Worm (Caenorhabditis elegans) whole organism, midembryonic: ENCODE measurements around the gene str-159.

Source experiments
- T22C8.4 ChIP-seq: fragments of 200-800 bp; sonication (Bioruptor generic); IDR thresholded peaks from 2 replicates; pipeline ENCODE4 v1.3.6; 2022; ENCODE audit warnings: missing genetic modification characterization, missing compliant biosample characterization
- cog-1 ChIP-seq: sonication (generic microtip); optimal IDR thresholded peaks from 2 replicates; lab custom pipeline; 2016; ENCODE audit warnings: missing genetic modification characterization, missing compliant biosample characterization
- flt-1 ChIP-seq: fragments of 200-800 bp; sonication (Bioruptor generic); IDR thresholded peaks from 2 replicates; pipeline ENCODE4 v1.3.6; 2022; ENCODE audit warnings: missing genetic modification characterization, missing compliant biosample characterization
- klf-2 ChIP-seq: fragments of 200-800 bp; sonication (Bioruptor generic); conservative IDR thresholded peaks from 2 replicates; pipeline ENCODE4 v1.3.6; 2022; ENCODE audit warnings: missing genetic modification reagents, missing genetic modification characterization, missing compliant biosample characterization
- med-1 ChIP-seq: sonication (generic microtip); optimal IDR thresholded peaks from 2 replicates; lab custom pipeline; 2017; ENCODE audit warnings: missing genetic modification characterization, mild to moderate bottlenecking, missing compliant biosample characterization, antibody characterized with exemption, missing genetic modification reagents; ENCODE audit not compliant: insufficient read depth
- ref-1 ChIP-seq: fragments of 200-800 bp; sonication (Bioruptor generic); conservative IDR thresholded peaks from 2 replicates; pipeline ENCODE4 v1.3.6; 2022; ENCODE audit warnings: missing genetic modification reagents, missing genetic modification characterization, missing compliant biosample characterization
- tab-1 ChIP-seq: fragments of 200-800 bp; sonication (Bioruptor generic); IDR thresholded peaks from 2 replicates; pipeline ENCODE4 v1.3.6; 2022; ENCODE audit warnings: missing genetic modification characterization, missing compliant biosample characterization
- ztf-23 ChIP-seq: fragments of 200-800 bp; sonication (Bioruptor generic); IDR thresholded peaks from 2 replicates; pipeline ENCODE4 v1.3.6; 2022; ENCODE audit warnings: missing genetic modification reagents, missing genetic modification characterization, missing compliant biosample characterization
- ztf-29 ChIP-seq: fragments of 200-800 bp; sonication (Bioruptor generic); IDR thresholded peaks from 2 replicates; pipeline ENCODE4 v1.3.6; 2022; ENCODE audit warnings: missing genetic modification reagents, missing genetic modification characterization, missing compliant biosample characterization

Gene str-159

DNA sequence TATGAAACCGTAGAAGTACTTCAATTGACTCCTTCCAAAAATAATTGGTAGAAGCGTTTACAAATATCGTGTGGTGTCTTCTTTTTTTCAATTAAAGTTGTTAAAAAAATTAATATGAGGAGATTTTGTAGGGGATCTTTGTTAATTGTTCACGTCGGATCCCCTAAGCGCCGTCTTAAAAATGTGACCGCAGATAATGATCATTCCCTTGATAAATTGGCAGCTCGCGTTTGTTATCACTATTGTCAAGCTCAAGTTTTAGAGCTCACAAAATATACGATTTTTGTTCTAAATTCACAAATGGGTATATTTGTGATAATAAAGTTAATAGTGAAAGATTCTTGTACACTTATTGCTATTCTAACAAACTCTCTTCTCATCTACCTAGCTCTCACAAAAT, at the start of gene str-159:
Gene str-159 (plus strand): TSS at position 301 of the 400 bp plus-strand sequence.
- TF ChIP-seq cog-1 (tag; lab: Kevin White, UChicago) (no peak), T22C8.4 (GFP tag; lab: Robert Waterston, UW) (no peak), med-1 (GFP tag; lab: Kevin White, UChicago) (no peak), ztf-29 (GFP tag; lab: Robert Waterston, UW) (no peak), ztf-23 (no peak), tab-1 (no peak)

DNA sequence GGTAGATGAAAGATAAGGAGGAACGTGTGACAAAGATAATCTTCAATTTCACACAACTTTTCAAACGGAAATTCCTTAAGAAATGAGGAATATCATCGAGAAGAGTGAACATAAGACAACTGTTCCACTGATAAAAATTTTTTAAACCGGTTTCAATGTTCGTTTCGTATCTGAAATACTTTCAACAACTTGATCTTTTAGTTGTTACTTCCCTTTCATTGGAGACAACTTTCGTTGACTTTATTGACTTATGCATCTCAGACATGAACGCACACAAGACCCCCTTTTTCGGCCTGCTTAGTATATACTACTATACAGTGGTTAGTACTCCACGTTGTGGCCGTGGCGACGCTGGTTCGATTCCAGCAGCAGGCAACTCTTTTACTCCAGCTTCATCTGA, 47.7 kb upstream of the str-159 start, which contains the start of the genes Y17G9A.4 and str-173:
Gene Y17G9A.4 (minus strand): TSS at position 101 of the 400 bp plus-strand sequence.
Gene str-173 (plus strand): TSS at position 325 of the 400 bp plus-strand sequence.
- TF ChIP-seq ref-1 (GFP tag; lab: Robert Waterston, UW) (no peak), T22C8.4 (GFP tag; lab: Robert Waterston, UW) (no peak), tab-1 (no peak)

DNA sequence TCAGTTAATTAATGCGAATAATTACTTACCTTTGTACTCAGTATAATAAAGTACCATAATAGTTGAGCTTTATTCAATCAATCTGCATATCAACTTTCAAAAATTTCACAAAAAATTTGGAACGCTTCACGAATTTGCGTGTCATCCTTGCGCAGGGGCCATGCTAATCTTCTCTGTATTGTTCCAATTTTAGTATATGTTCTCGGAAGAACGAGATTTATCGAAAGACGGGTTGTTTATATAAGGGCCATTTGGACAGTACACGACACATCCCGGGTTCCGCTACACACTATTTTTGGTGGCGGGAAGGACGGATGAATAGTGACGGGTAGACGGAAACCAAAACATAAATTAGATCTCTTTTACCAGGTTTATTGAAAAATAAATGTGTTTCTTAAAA, 44.6 kb upstream of the str-159 start:
- no peak for TF ChIP-seq klf-2 (GFP tag; lab: Robert Waterston, UW)
- TF ChIP-seq flt-1 (GFP tag; lab: Robert Waterston, UW) = 0 out of 2 replicates have a peak, but pooled peaks have one; percentile 22

DNA sequence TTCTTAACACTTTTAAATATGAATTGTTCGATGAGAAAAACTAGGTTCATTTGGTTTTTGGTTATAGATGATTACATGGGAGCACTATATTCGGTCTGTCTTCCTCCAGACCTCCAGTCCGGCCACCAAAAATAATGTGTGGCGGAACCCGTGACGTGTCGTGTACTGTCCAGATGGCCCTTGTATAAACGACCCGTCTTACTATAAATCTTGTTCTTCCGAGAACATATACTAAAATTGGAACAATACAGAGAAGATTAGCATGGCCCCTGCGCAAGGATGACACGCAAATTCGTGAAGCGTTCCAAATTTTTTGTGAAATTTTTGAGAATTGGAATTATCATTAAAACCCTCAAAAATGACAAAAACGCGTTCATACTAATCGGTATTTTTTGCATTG, 42.5 kb upstream of the str-159 start:
- TF ChIP-seq ref-1 (GFP tag; lab: Robert Waterston, UW) (no peak), klf-2 (GFP tag; lab: Robert Waterston, UW) (no peak)

DNA sequence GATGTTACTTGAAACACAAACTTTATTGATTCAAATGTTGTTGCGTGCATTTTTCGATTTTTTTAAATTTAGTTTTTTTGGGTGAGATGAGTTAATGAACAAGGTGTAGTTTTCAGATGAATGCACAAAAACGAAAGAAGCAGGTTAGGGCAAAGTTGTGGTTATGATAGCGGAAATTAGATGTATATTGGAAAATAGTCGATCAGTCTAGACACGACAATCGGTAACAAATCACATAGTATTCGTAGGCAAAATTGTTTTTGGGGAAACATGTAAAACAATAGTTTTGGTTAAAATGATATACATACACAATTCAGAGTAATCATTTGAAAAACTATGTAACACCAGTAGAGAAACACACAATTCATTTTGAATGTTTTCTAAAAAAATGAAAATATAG, 41.5 kb upstream of the str-159 start, which contains the start of gene str-172:
Gene str-172 (minus strand): TSS at position 101 of the 400 bp plus-strand sequence.
- TF ChIP-seq flt-1 (GFP tag; lab: Robert Waterston, UW) = no peak
- TF ChIP-seq ref-1 (GFP tag; lab: Robert Waterston, UW) = no peak
- no peak for TF ChIP-seq med-1 (GFP tag; lab: Kevin White, UChicago)
- TF ChIP-seq ztf-23 = no peak
- TF ChIP-seq T22C8.4 (GFP tag; lab: Robert Waterston, UW) = no peak
- no peak for TF ChIP-seq tab-1
- TF ChIP-seq ztf-29 (GFP tag; lab: Robert Waterston, UW) = no peak
- TF ChIP-seq cog-1 (tag; lab: Kevin White, UChicago) = no peak
- TF ChIP-seq klf-2 (GFP tag; lab: Robert Waterston, UW) = no peak

DNA sequence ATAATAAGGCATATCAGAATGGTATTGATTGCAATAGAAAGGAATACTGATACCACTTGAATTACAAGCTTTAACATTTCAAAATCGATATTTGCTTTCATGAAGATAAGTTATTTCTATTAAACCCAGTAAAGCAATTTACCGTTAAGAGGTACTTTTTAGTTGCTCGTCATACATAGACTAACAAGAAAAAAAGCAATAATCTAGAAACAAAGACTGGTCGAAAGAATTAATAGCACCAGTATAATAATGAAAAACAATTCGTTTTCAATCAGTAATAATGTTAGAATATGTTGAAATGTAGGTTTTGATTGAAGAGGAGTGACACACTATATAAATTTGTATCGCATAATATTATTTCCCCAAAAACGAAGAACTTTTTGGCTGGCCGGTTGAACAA, 38.6 kb upstream of the str-159 start, which contains the start of gene str-175:
Gene str-175 (minus strand): TSS at position 101 of the 400 bp plus-strand sequence.
- TF ChIP-seq tab-1 (no peak), T22C8.4 (GFP tag; lab: Robert Waterston, UW) (no peak), ztf-23 (no peak), flt-1 (GFP tag; lab: Robert Waterston, UW) (no peak), ztf-29 (GFP tag; lab: Robert Waterston, UW) (no peak), cog-1 (tag; lab: Kevin White, UChicago) (no peak), klf-2 (GFP tag; lab: Robert Waterston, UW) (no peak), med-1 (GFP tag; lab: Kevin White, UChicago) (no peak), ref-1 (GFP tag; lab: Robert Waterston, UW) (no peak)

DNA sequence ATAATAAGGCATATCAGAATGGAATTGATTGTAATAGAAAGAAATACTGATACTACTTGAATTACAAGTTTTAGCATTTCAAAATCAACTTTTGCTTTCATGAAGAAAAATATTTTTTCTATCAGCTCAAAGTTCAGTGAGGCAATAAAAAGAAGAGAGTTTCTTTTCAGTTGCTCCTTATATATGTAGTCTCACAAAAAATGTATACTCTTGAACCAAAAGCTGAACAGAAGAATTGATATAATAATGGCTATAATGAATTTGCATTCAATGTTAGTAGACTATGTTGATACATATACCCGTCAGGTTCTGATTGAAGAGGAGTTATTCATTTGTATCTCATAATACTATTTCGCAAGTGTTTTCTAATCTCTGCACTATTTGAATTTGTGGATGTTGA, 34.5 kb upstream of the str-159 start, which contains the start of gene str-174:
Gene str-174 (minus strand): TSS at position 101 of the 400 bp plus-strand sequence.
- TF ChIP-seq ztf-29 (GFP tag; lab: Robert Waterston, UW) = no peak
- no peak for TF ChIP-seq med-1 (GFP tag; lab: Kevin White, UChicago)
- TF ChIP-seq tab-1 = no peak
- TF ChIP-seq klf-2 (GFP tag; lab: Robert Waterston, UW) = no peak
- TF ChIP-seq ztf-23 = no peak
- no peak for TF ChIP-seq T22C8.4 (GFP tag; lab: Robert Waterston, UW)
- TF ChIP-seq cog-1 (tag; lab: Kevin White, UChicago) = no peak
- no peak for TF ChIP-seq flt-1 (GFP tag; lab: Robert Waterston, UW)
- TF ChIP-seq ref-1 (GFP tag; lab: Robert Waterston, UW) = no peak

DNA sequence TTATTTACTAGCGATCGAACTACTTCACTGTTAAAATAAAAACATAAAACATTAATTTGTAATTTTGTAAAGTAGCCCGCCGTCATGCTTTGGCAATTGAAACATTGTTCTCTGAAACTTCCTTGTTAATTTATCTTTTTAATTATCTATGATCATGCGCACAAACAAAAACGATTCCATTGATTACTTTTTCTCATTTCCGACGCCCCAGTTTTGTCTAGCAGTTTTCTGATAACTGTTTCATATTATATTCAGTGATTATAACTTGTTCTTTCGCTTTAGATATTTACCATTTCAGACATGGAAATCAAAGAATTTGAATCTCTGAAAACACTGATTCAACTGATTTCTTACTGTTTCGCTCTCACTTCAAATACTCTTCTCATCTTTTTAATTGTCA, 32.0 kb upstream of the str-159 start, which contains the start of gene str-170:
Gene str-170 (plus strand): TSS at position 301 of the 400 bp plus-strand sequence.
- no peak for TF ChIP-seq med-1 (GFP tag; lab: Kevin White, UChicago)
- TF ChIP-seq T22C8.4 (GFP tag; lab: Robert Waterston, UW) = no peak
- no peak for TF ChIP-seq ztf-23
- TF ChIP-seq klf-2 (GFP tag; lab: Robert Waterston, UW) = no peak
- no peak for TF ChIP-seq ref-1 (GFP tag; lab: Robert Waterston, UW)
- no peak for TF ChIP-seq tab-1
- TF ChIP-seq ztf-29 (GFP tag; lab: Robert Waterston, UW) = no peak
- no peak for TF ChIP-seq flt-1 (GFP tag; lab: Robert Waterston, UW)
- TF ChIP-seq cog-1 (tag; lab: Kevin White, UChicago) = no peak

DNA sequence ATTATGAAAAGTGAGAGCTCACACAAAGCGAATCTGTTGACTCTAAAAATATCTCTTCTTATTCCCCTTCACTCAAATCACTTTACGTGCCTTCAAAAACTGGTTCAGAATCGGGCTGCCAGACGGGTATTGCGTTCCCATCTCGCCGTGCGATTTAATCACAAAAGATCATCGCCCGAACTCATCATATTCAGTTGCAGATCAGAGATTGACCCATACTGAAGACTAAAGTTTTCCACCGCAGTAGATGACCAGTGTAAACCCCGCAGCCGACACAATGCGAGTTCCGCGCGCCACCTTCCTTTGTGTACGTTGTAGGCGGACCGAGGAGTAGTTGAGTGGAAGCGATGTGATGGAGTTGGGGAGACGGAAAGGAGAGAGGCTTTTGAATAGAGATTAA, 28.5 kb upstream of the str-159 start:
- TF ChIP-seq cog-1 (tag; lab: Kevin White, UChicago) = no peak
- 0 out of 2 replicates have a peak, but pooled peaks have one; percentile 11 for TF ChIP-seq flt-1 (GFP tag; lab: Robert Waterston, UW)
- no peak for TF ChIP-seq ref-1 (GFP tag; lab: Robert Waterston, UW)
- TF ChIP-seq tab-1 = peak; percentile 27; the same call in 1 of the 2 replicates

DNA sequence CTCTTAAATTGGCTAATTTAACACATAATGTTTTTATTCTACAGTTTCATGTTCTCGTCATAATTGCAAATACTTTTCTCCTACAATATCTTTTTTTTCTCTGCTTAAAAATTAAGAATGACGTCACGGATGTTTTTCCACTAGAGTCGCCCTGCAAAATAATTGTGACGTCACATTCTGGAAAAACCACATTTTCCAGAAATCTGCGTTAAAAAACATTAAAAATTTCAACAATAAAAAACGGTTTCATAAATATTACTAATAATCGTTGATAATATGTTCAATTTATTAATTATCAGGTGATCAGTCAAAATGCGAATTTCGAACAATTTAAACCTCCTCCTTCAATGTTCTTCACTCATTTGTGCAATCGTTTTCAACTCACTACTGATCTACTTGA, 25.2 kb upstream of the str-159 start, which contains the start of gene str-166:
Gene str-166 (plus strand): TSS at position 301 of the 400 bp plus-strand sequence.
- TF ChIP-seq ref-1 (GFP tag; lab: Robert Waterston, UW) (no peak), tab-1 (no peak), cog-1 (tag; lab: Kevin White, UChicago) (no peak), med-1 (GFP tag; lab: Kevin White, UChicago) (no peak), ztf-29 (GFP tag; lab: Robert Waterston, UW) (no peak), flt-1 (GFP tag; lab: Robert Waterston, UW) (no peak), klf-2 (GFP tag; lab: Robert Waterston, UW) (no peak), T22C8.4 (GFP tag; lab: Robert Waterston, UW) (no peak), ztf-23 (no peak)
